Fruit fly (Drosophila melanogaster) whole organism, embryonic: ENCODE results near the gene CG32117.

Experiments
- Ada2b ChIP-seq: fragments of 200-800 bp; sonication (Bioruptor generic); IDR thresholded peaks from 2 replicates; pipeline ENCODE4 v1.3.6; 2022; ENCODE audit warnings: missing biosample characterization, missing genetic modification characterization
- Aef1 ChIP-seq: fragments of 200-800 bp; sonication (Bioruptor generic); IDR thresholded peaks from 3 replicates; pipeline ENCODE4 v1.3.6; 2022; ENCODE audit warnings: missing biosample characterization, missing genetic modification characterization
- Bgb ChIP-seq: fragments of 200-800 bp; sonication (Bioruptor generic); IDR thresholded peaks from 2 replicates; pipeline ENCODE4 v1.3.6; 2022; ENCODE audit warnings: missing biosample characterization, missing genetic modification characterization; ENCODE audit not compliant: partially characterized antibody
- CG10267 ChIP-seq: fragments of 200-800 bp; sonication (Bioruptor generic); optimal IDR thresholded peaks from 2 replicates; lab custom pipeline; 2018; ENCODE audit warnings: missing biosample characterization, mild to moderate bottlenecking, missing genetic modification characterization, moderate library complexity
- CG10543 ChIP-seq: fragments of 200-800 bp; sonication (Bioruptor generic); optimal IDR thresholded peaks from 3 replicates; lab custom pipeline; 2017; ENCODE audit warnings: missing biosample characterization, mild to moderate bottlenecking, missing genetic modification characterization, moderate library complexity
- CG10565 ChIP-seq: fragments of 200-800 bp; sonication (Bioruptor generic); optimal IDR thresholded peaks from 3 replicates; lab custom pipeline; 2016; ENCODE audit warnings: missing biosample characterization, mild to moderate bottlenecking, missing genetic modification characterization
- CG11247 ChIP-seq: fragments of 200-800 bp; sonication (Bioruptor generic); IDR thresholded peaks from 2 replicates; pipeline ENCODE4 v1.3.6; 2022; ENCODE audit warnings: missing biosample characterization, missing genetic modification characterization
- CG12104 ChIP-seq: fragments of 200-800 bp; sonication (Bioruptor generic); optimal IDR thresholded peaks from 3 replicates; lab custom pipeline; 2016; ENCODE audit warnings: missing biosample characterization, missing genetic modification characterization
- CG17361 ChIP-seq: fragments of 200-800 bp; sonication (Bioruptor generic); IDR thresholded peaks from 3 replicates; pipeline ENCODE4 v1.3.6; 2022; ENCODE audit warnings: missing biosample characterization, missing genetic modification characterization
- CG17829 ChIP-seq: fragments of 200-800 bp; optimal IDR thresholded peaks from 2 replicates; lab custom pipeline; 2019; ENCODE audit warnings: missing biosample characterization, mild to moderate bottlenecking, missing genetic modification characterization, moderate library complexity
- CG18476 ChIP-seq: fragments of 200-800 bp; sonication (Bioruptor generic); optimal IDR thresholded peaks from 2 replicates; lab custom pipeline; 2016; ENCODE audit warnings: missing biosample characterization, mild to moderate bottlenecking, missing genetic modification characterization
- CG2889 ChIP-seq: fragments of 200-800 bp; sonication (Bioruptor generic); IDR thresholded peaks from 3 replicates; pipeline ENCODE4 v1.3.6; 2022; ENCODE audit warnings: missing biosample characterization, missing genetic modification characterization
- CG34376 ChIP-seq: fragments of 200-800 bp; sonication (Bioruptor generic); optimal IDR thresholded peaks from 2 replicates; lab custom pipeline; 2018; ENCODE audit warnings: missing biosample characterization, mild to moderate bottlenecking, missing genetic modification characterization
- CG4360 ChIP-seq: fragments of 200-800 bp; sonication (Bioruptor generic); IDR thresholded peaks from 2 replicates; pipeline ENCODE4 v1.3.6; 2022; ENCODE audit warnings: missing biosample characterization, missing genetic modification characterization
- CG4424 ChIP-seq: fragments of 200-800 bp; sonication (Bioruptor generic); optimal IDR thresholded peaks from 3 replicates; lab custom pipeline; 2016; ENCODE audit warnings: missing biosample characterization, missing genetic modification characterization
- CG4820 ChIP-seq: fragments of 200-800 bp; sonication (Bioruptor generic); optimal IDR thresholded peaks from 3 replicates; lab custom pipeline; 2016; ENCODE audit warnings: missing biosample characterization, missing genetic modification characterization
- CG6683 ChIP-seq: fragments of 200-800 bp; sonication (Bioruptor generic); optimal IDR thresholded peaks from 2 replicates; lab custom pipeline; 2017; ENCODE audit warnings: missing biosample characterization, mild to moderate bottlenecking, missing genetic modification characterization, missing genetic modification reagents
- CG7271 ChIP-seq: fragments of 200-800 bp; sonication (Bioruptor generic); optimal IDR thresholded peaks from 2 replicates; lab custom pipeline; 2018; ENCODE audit warnings: missing biosample characterization, mild to moderate bottlenecking, missing genetic modification characterization, moderate library complexity
- CG7357 ChIP-seq: fragments of 200-800 bp; sonication (Bioruptor generic); IDR thresholded peaks from 3 replicates; pipeline ENCODE4 v1.3.6; 2022; ENCODE audit warnings: missing biosample characterization, missing genetic modification characterization
- CG7928 ChIP-seq: fragments of 200-800 bp; sonication (Bioruptor generic); optimal IDR thresholded peaks from 2 replicates; lab custom pipeline; 2017; ENCODE audit warnings: missing biosample characterization, mild to moderate bottlenecking, missing genetic modification characterization
- CTCF ChIP-seq: fragments of 200-800 bp; sonication (Bioruptor generic); optimal IDR thresholded peaks from 2 replicates; lab custom pipeline; 2017; ENCODE audit warnings: missing biosample characterization, mild to moderate bottlenecking, missing genetic modification characterization, moderate library complexity
- Dip2 ChIP-seq: fragments of 200-800 bp; sonication (Bioruptor generic); IDR thresholded peaks from 2 replicates; pipeline ENCODE4 v1.3.6; 2022; ENCODE audit warnings: missing biosample characterization, missing genetic modification characterization
- GATAe ChIP-seq: fragments of 200-800 bp; sonication (Bioruptor generic); conservative IDR thresholded peaks from 2 replicates; pipeline ENCODE4 v1.3.6; 2022; ENCODE audit warnings: missing biosample characterization, missing genetic modification characterization
- Lhr ChIP-seq: fragments of 200-800 bp; sonication (Bioruptor generic); optimal IDR thresholded peaks from 3 replicates; lab custom pipeline; 2017; ENCODE audit warnings: mild to moderate bottlenecking, missing biosample characterization, missing genetic modification reagents, missing genetic modification characterization
- MBD-R2 ChIP-seq: fragments of 200-800 bp; sonication (Bioruptor generic); IDR thresholded peaks from 2 replicates; pipeline ENCODE4 v1.3.6; 2022; ENCODE audit warnings: missing biosample characterization, missing genetic modification characterization
- NK7.1 ChIP-seq: fragments of 200-800 bp; sonication (Bioruptor generic); optimal IDR thresholded peaks from 3 replicates; lab custom pipeline; 2016; ENCODE audit warnings: missing biosample characterization, missing genetic modification characterization
- Sry-β ChIP-seq: fragments of 200-800 bp; sonication (Bioruptor generic); optimal IDR thresholded peaks from 2 replicates; lab custom pipeline; 2018; ENCODE audit warnings: missing biosample characterization, mild to moderate bottlenecking, missing genetic modification characterization, moderate library complexity
- Vsx1 ChIP-seq: fragments of 200-800 bp; sonication (Bioruptor generic); optimal IDR thresholded peaks from 2 replicates; lab custom pipeline; 2017; ENCODE audit warnings: missing biosample characterization, mild to moderate bottlenecking, missing genetic modification characterization, missing genetic modification reagents
- Xrp1 ChIP-seq: fragments of 200-800 bp; sonication (Bioruptor generic); IDR thresholded peaks from 2 replicates; pipeline ENCODE4 v1.3.6; 2022; ENCODE audit warnings: missing biosample characterization, missing genetic modification characterization
- bcd ChIP-seq: fragments of 200-800 bp; sonication (Bioruptor generic); optimal IDR thresholded peaks from 2 replicates; lab custom pipeline; 2017; ENCODE audit warnings: missing biosample characterization, mild to moderate bottlenecking, missing genetic modification characterization
- caup ChIP-seq: fragments of 200-800 bp; sonication (Bioruptor generic); optimal IDR thresholded peaks from 3 replicates; lab custom pipeline; 2017; ENCODE audit warnings: missing biosample characterization, mild to moderate bottlenecking, missing genetic modification characterization, moderate library complexity; ENCODE audit not compliant: severe bottlenecking
- chm ChIP-seq: fragments of 200-800 bp; sonication (Bioruptor generic); IDR thresholded peaks from 2 replicates; pipeline ENCODE4 v1.3.6; 2022; ENCODE audit warnings: missing biosample characterization, missing genetic modification characterization
- dan ChIP-seq: fragments of 200-800 bp; sonication (Bioruptor generic); IDR thresholded peaks from 2 replicates; pipeline ENCODE4 v1.3.6; 2022; ENCODE audit warnings: missing biosample characterization, missing genetic modification characterization
- dati ChIP-seq: fragments of 200-800 bp; sonication (Bioruptor generic); IDR thresholded peaks from 2 replicates; pipeline ENCODE4 v1.3.6; 2022; ENCODE audit warnings: missing biosample characterization, missing genetic modification characterization
- disco-r ChIP-seq: fragments of 200-800 bp; sonication (Bioruptor generic); optimal IDR thresholded peaks from 2 replicates; lab custom pipeline; 2016; ENCODE audit warnings: missing biosample characterization, missing genetic modification characterization
- dmrt11E ChIP-seq: fragments of 200-800 bp; sonication (Bioruptor generic); optimal IDR thresholded peaks from 3 replicates; lab custom pipeline; 2018; ENCODE audit warnings: missing biosample characterization, mild to moderate bottlenecking, missing genetic modification characterization, moderate library complexity
- fd102C ChIP-seq: fragments of 200-800 bp; sonication (Bioruptor generic); optimal IDR thresholded peaks from 2 replicates; lab custom pipeline; 2018; ENCODE audit warnings: missing biosample characterization, mild to moderate bottlenecking, missing genetic modification characterization, moderate library complexity
- fd64A ChIP-seq: fragments of 200-800 bp; sonication (Bioruptor generic); optimal IDR thresholded peaks from 3 replicates; lab custom pipeline; 2018; ENCODE audit warnings: missing biosample characterization, mild to moderate bottlenecking, missing genetic modification characterization
- gfzf ChIP-seq: fragments of 200-800 bp; sonication (Bioruptor generic); optimal IDR thresholded peaks from 2 replicates; lab custom pipeline; 2016; ENCODE audit warnings: missing biosample characterization, mild to moderate bottlenecking, missing genetic modification characterization, moderate library complexity
- phol ChIP-seq: fragments of 200-800 bp; sonication (Bioruptor generic); optimal IDR thresholded peaks from 3 replicates; lab custom pipeline; 2018; ENCODE audit warnings: missing biosample characterization, mild to moderate bottlenecking, missing genetic modification characterization, moderate library complexity
- pita ChIP-seq: fragments of 200-800 bp; sonication (Bioruptor generic); optimal IDR thresholded peaks from 2 replicates; lab custom pipeline; 2017; ENCODE audit warnings: missing biosample characterization, mild to moderate bottlenecking, missing genetic modification characterization
- prd ChIP-seq, 3 experiments: fragments of >200 bp in 2 of 3; fragments of 200-800 bp in 1 of 3; sonication (Bioruptor generic) in 1 of 3; optimal IDR thresholded peaks in 2 of 3; IDR thresholded peaks in 1 of 3; 2 replicates in 2 of 3; 3 replicates in 1 of 3; pipeline versions ENCODE4 v1.3.6 to Lab custom; 2017 to 2022; ENCODE audit warnings: missing biosample characterization in 1 of 3, missing genetic modification characterization in 1 of 3
- pzg ChIP-seq: fragments of 200-800 bp; sonication (Bioruptor generic); optimal IDR thresholded peaks from 3 replicates; lab custom pipeline; 2018; ENCODE audit warnings: missing biosample characterization, mild to moderate bottlenecking, missing genetic modification characterization, moderate library complexity
- sens ChIP-seq: fragments of 200-800 bp; sonication (Bioruptor generic); peaks from one replicate; lab custom pipeline; 2016; ENCODE audit warnings: missing biosample characterization, missing genetic modification characterization
- shn ChIP-seq: fragments of 200-800 bp; sonication (Bioruptor generic); optimal IDR thresholded peaks from 3 replicates; lab custom pipeline; 2016; ENCODE audit warnings: missing biosample characterization, missing genetic modification characterization
- slou ChIP-seq: fragments of 200-800 bp; sonication (Bioruptor generic); optimal IDR thresholded peaks from 3 replicates; lab custom pipeline; 2016; ENCODE audit warnings: missing biosample characterization, missing genetic modification characterization
- tll ChIP-seq, 2 experiments: fragments of 200-800 bp in 1 of 2; fragments of >200 bp in 1 of 2; sonication (Bioruptor generic) in 1 of 2; optimal IDR thresholded peaks; 2 replicates each; lab custom pipeline; 2017 to 2019; ENCODE audit warnings: missing biosample characterization in 2 of 2, missing genetic modification characterization in 2 of 2, mild to moderate bottlenecking in 1 of 2, moderate library complexity in 1 of 2
- trh ChIP-seq: fragments of 200-800 bp; sonication (Bioruptor generic); optimal IDR thresholded peaks from 2 replicates; lab custom pipeline; 2016; ENCODE audit warnings: missing biosample characterization, missing genetic modification characterization
- vvl ChIP-seq: fragments of 200-800 bp; sonication (Bioruptor generic); IDR thresholded peaks from 2 replicates; pipeline ENCODE4 v1.3.6; 2022; ENCODE audit warnings: missing biosample characterization, missing genetic modification characterization
- z ChIP-seq: fragments of 200-800 bp; sonication (Bioruptor generic); IDR thresholded peaks from 3 replicates; pipeline ENCODE4 v1.3.6; 2022; ENCODE audit warnings: missing biosample characterization, missing genetic modification characterization

CG32117 gene

DNA sequence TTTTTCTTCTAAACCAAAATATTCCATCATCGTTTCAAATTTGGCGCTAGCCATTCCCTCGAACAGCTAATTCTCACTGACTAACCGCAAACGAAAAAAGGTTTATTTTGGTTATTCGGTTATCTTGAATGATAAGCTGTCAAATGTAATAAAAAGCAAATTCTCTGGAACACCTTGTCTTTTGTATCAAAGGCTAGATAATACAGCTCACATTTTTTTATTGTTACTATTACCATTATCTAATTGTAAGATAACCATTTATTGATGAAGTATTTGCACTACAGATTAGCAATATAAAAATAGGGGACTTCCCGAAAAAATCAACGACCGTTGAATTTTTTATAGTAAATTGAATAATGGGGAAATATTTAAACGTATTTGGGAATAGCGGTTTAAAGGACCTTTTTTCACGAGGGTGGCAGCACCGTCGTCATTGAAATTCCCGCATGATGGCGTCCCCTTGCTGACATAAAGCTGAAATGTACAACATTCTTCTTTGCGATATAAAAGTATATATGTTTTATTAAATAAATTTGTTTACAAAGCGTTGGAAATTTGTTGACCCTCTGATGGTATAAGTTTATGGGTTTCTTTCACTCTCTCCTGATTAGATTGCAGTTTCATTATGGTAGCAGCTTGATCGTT is 42.1 kb downstream of the CG32117 start, which contains the start of gene CG32107 (continued):
- TF ChIP-seq fd64A (GFP tag; lab: Kevin White, UChicago) (no peak), dan (GFP tag; lab: Robert Waterston, UW) (no peak), Aef1 (GFP tag; lab: Robert Waterston, UW) (no peak), Vsx1 (GFP tag; lab: Kevin White, UChicago) (no peak), CG2889 (GFP tag; lab: Robert Waterston, UW) (no peak), bcd (GFP tag; lab: Kevin White, UChicago) (no peak), prd (optimal IDR thresholded peaks at IDR 0.05; lab: Kevin White, UChicago) (no peak), prd (GFP tag; IDR thresholded peaks at IDR 0.05; lab: Robert Waterston, UW) (no peak), pita (peak; percentile 17), fd102C (GFP tag; lab: Kevin White, UChicago) (peak; percentile 23), CG6683 (GFP tag; lab: Kevin White, UChicago) (no peak), CTCF (GFP tag; lab: Kevin White, UChicago) (peak; percentile 91), z (no peak), CG10565 (GFP tag; lab: Kevin White, UChicago) (no peak), CG34376 (GFP tag; lab: Kevin White, UChicago) (peak; percentile 9), Xrp1 (GFP tag; lab: Robert Waterston, UW) (0 out of 2 replicates have a peak, but pooled peaks have one; percentile 29), CG4360 (GFP tag; lab: Robert Waterston, UW) (no peak), caup (GFP tag; lab: Kevin White, UChicago) (no peak), CG4424 (peak; percentile 19), CG10543 (GFP tag; lab: Kevin White, UChicago) (no peak), CG17361 (GFP tag; lab: Robert Waterston, UW) (no peak), CG11247 (GFP tag; lab: Robert Waterston, UW) (no peak), CG18476 (GFP tag; lab: Kevin White, UChicago) (no peak), CG17829 (peak; percentile 49), tll (GFP tag; optimal IDR thresholded peaks at IDR 0.05; lab: Kevin White, UChicago) (no peak), chm (no peak), vvl (GFP tag; lab: Robert Waterston, UW) (no peak), trh (GFP tag; lab: Kevin White, UChicago) (no peak), sens (GFP tag; lab: Kevin White, UChicago) (peak; percentile 82), CG12104 (GFP tag; lab: Kevin White, UChicago) (no peak), MBD-R2 (GFP tag; lab: Robert Waterston, UW) (no peak), CG4820 (no peak), CG7928 (GFP tag; lab: Kevin White, UChicago) (no peak), CG10267 (tag; lab: Kevin White, UChicago) (peak; percentile 11), gfzf (GFP tag; lab: Kevin White, UChicago) (no peak), CG7271 (peak; percentile 17), dati (GFP tag; lab: Robert Waterston, UW) (no peak), Ada2b (GFP tag; lab: Robert Waterston, UW) (no peak), Bgb (GFP tag; lab: Robert Waterston, UW) (peak; percentile 34; the same call in 1 of the 2 replicates), NK7.1 (no peak), disco-r (GFP tag; lab: Kevin White, UChicago) (no peak), Sry-β (GFP tag; lab: Kevin White, UChicago) (no peak), dmrt11E (tag; lab: Kevin White, UChicago) (peak; percentile 13), slou (no peak), shn (GFP tag; lab: Kevin White, UChicago) (no peak), Lhr (GFP tag; lab: Kevin White, UChicago) (peak; percentile 68), CG7357 (GFP tag; lab: Robert Waterston, UW) (no peak), Dip2 (GFP tag; lab: Robert Waterston, UW) (no peak), GATAe (GFP tag; lab: Robert Waterston, UW) (no peak), pzg (GFP tag; lab: Kevin White, UChicago) (peak; percentile 1), phol (tag; lab: Kevin White, UChicago) (peak; percentile 81)
